Worm (Caenorhabditis elegans): ENCODE results near the gene fbxc-28.

ce11 chrII:938549-938948, 14.9 kb downstream of the fbxc-28 start, which contains the start of gene R07C3.3:
- TF ChIP-seq lsy-2 (tag; optimal IDR thresholded peaks at IDR 0.05) (no peak), fos-1 (tag; optimal IDR thresholded peaks at IDR 0.05) (no peak), blmp-1 (tag; optimal IDR thresholded peaks at IDR 0.05; ENCODE audit: insufficient read depth) (no peak), egl-27 (tag; optimal IDR thresholded peaks at IDR 0.05) (no peak), F13H6.1 (tag; optimal IDR thresholded peaks at IDR 0.05) (no peak), nhr-10 (tag; optimal IDR thresholded peaks at IDR 0.05) (no peak), mdl-1 (tag; optimal IDR thresholded peaks at IDR 0.05) (no peak), nhr-237 (tag; optimal IDR thresholded peaks at IDR 0.05) (no peak), ztf-11 (tag; optimal IDR thresholded peaks at IDR 0.05) (no peak), elt-3 (tag; optimal IDR thresholded peaks at IDR 0.05) (no peak), nhr-23 (tag; optimal IDR thresholded peaks at IDR 0.05) (no peak), unc-62 (GFP tag; optimal IDR thresholded peaks at IDR 0.05) (no peak), unc-55 (GFP tag; optimal IDR thresholded peaks at IDR 0.05) (no peak), zag-1 (tag; optimal IDR thresholded peaks at IDR 0.05) (no peak)
